In the genomic region with DNA sequence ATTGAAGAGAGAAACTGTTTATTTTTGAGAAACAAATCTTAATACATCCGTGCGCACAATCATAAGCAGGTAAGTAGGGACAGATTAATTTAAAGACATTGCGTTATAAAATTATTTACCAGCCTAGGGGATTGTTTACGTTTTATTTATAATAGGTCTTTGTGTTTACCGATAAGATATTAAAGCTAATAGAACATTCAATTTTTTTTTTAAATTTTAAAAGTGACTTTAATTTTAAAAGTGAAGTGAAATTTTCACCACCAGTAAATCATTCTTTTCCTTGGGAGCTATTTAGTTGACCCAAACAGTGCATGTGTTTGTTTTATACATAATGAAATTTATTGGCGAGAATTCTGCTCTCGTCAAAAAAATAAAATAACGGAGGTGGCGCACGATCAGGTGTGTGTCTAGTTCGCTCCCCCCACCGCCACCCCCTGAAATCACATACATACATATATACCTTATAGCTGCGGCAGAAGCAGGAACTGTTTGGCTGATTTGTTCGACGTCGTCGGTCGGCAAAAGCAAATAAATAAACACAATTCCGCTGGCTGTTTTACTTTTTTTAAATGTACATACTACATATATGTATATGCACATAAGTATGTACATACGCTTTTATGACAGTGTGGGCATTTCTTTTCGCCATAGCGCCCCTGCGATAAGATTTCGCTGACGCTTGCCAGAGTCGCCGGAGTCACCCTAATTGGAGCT, we compare ENCODE assay signal across 1 fruit fly cellular context.
TF ChIP-seq lines count a peak whose summit lies in the region.

No protein-coding gene starts in this region.

TF ChIP-seq in whole organism, embryonic, 481 proteins besides CTCF, POLR2A, EP300 and RAD21 (continued from another document and continues in another):
- TF ChIP-seq sqz (GFP tag; optimal IDR thresholded peaks at IDR 0.05; lab: Kevin White, UChicago) (peak; percentile 27), H2.0 (GFP tag; IDR thresholded peaks at IDR 0.05; lab: Robert Waterston, UW) (no peak; the same call in 1 of the 2 replicates), lab (GFP tag; optimal IDR thresholded peaks at IDR 0.05; lab: Kevin White, UChicago) (peak; percentile 68), CG3163 (GFP tag; optimal IDR thresholded peaks at IDR 0.05; lab: Kevin White, UChicago) (no peak), nerfin-2 (GFP tag; IDR thresholded peaks at IDR 0.05; lab: Robert Waterston, UW; ENCODE audit: partially characterized antibody) (no peak), Mad (GFP tag; optimal IDR thresholded peaks at IDR 0.05; lab: Kevin White, UChicago) (no peak), CG2202 (tag; optimal IDR thresholded peaks at IDR 0.05; lab: Kevin White, UChicago) (no peak), Dip3 (GFP tag; optimal IDR thresholded peaks at IDR 0.05; lab: Kevin White, UChicago) (peak; percentile 26), sob (GFP tag; IDR thresholded peaks at IDR 0.05; lab: Robert Waterston, UW) (no peak), sima (GFP tag; optimal IDR thresholded peaks at IDR 0.05; lab: Kevin White, UChicago) (no peak), chif (GFP tag; optimal IDR thresholded peaks at IDR 0.05; lab: Kevin White, UChicago) (no peak), sim (GFP tag; IDR thresholded peaks at IDR 0.05; lab: Robert Waterston, UW) (no peak), Chrac-16 (GFP tag; optimal IDR thresholded peaks at IDR 0.05; lab: Kevin White, UChicago) (no peak), CG33557 (GFP tag; optimal IDR thresholded peaks at IDR 0.05; lab: Kevin White, UChicago) (no peak), CG13894 (tag; optimal IDR thresholded peaks at IDR 0.05; lab: Kevin White, UChicago) (peak; percentile 27), Myb (GFP tag; optimal IDR thresholded peaks at IDR 0.05; lab: Kevin White, UChicago) (no peak), CG7987 (GFP tag; optimal IDR thresholded peaks at IDR 0.05; lab: Kevin White, UChicago) (no peak), croc (GFP tag; conservative IDR thresholded peaks at IDR 0.05; lab: Robert Waterston, UW) (0 out of 3 replicates have a peak, but pooled peaks have one; percentile 15), CG12155 (GFP tag; optimal IDR thresholded peaks at IDR 0.05; lab: Kevin White, UChicago) (peak; percentile 45), CG10147 (GFP tag; optimal IDR thresholded peaks at IDR 0.05; lab: Kevin White, UChicago) (peak; percentile 26), danr (GFP tag; IDR thresholded peaks at IDR 0.05; lab: Robert Waterston, UW) (no peak), tin (GFP tag; optimal IDR thresholded peaks at IDR 0.05; lab: Kevin White, UChicago) (no peak), Dref (GFP tag; IDR thresholded peaks at IDR 0.05; lab: Robert Waterston, UW) (no peak), HmgZ (tag; optimal IDR thresholded peaks at IDR 0.05; lab: Kevin White, UChicago) (no peak), disco-r (GFP tag; optimal IDR thresholded peaks at IDR 0.05; lab: Kevin White, UChicago) (no peak), pzg (GFP tag; optimal IDR thresholded peaks at IDR 0.05; lab: Kevin White, UChicago) (no peak), eve (GFP tag; optimal IDR thresholded peaks at IDR 0.05; lab: Kevin White, UChicago) (peak in 1 of 2 experiments; percentile 58), Elba2 (GFP tag; optimal IDR thresholded peaks at IDR 0.05; lab: Kevin White, UChicago) (no peak), CG14860 (GFP tag; IDR thresholded peaks at IDR 0.05; lab: Robert Waterston, UW; ENCODE audit: partially characterized antibody) (no peak), CG12659 (GFP tag; optimal IDR thresholded peaks at IDR 0.05; lab: Kevin White, UChicago) (peak; percentile 67), B-H1 (GFP tag; IDR thresholded peaks at IDR 0.05; lab: Robert Waterston, UW) (no peak), vvl (GFP tag; IDR thresholded peaks at IDR 0.05; lab: Robert Waterston, UW) (no peak), CG2116 (GFP tag; optimal IDR thresholded peaks at IDR 0.05; lab: Kevin White, UChicago) (peak; percentile 23), Hand (GFP tag; optimal IDR thresholded peaks at IDR 0.05; lab: Kevin White, UChicago) (peak; percentile 32), Meics (GFP tag; optimal IDR thresholded peaks at IDR 0.05; lab: Kevin White, UChicago) (peak; percentile 66), Med (GFP tag; lab: Kevin White, UChicago) (peak; percentile 83), lbe (GFP tag; optimal IDR thresholded peaks at IDR 0.05; lab: Kevin White, UChicago) (no peak), pros (GFP tag; optimal IDR thresholded peaks at IDR 0.05; lab: Kevin White, UChicago) (no peak), CG10543 (GFP tag; optimal IDR thresholded peaks at IDR 0.05; lab: Kevin White, UChicago) (peak; percentile 72), kni (GFP tag; optimal IDR thresholded peaks at IDR 0.05; lab: Kevin White, UChicago) (no peak), tll (GFP tag; optimal IDR thresholded peaks at IDR 0.05; lab: Kevin White, UChicago) (no peak), CG6791 (GFP tag; IDR thresholded peaks at IDR 0.05; lab: Robert Waterston, UW; ENCODE audit: partially characterized antibody) (no peak), Ravus (GFP tag; IDR thresholded peaks at IDR 0.05; lab: Robert Waterston, UW) (no peak; the same call in 1 of the 2 replicates), zfh1 (GFP tag; IDR thresholded peaks at IDR 0.05; lab: Robert Waterston, UW) (no peak), HLH4C (GFP tag; IDR thresholded peaks at IDR 0.05; lab: Robert Waterston, UW; ENCODE audit: partially characterized antibody) (no peak), CG18262 (tag; optimal IDR thresholded peaks at IDR 0.05; lab: Kevin White, UChicago) (peak; percentile 48), otp (GFP tag; IDR thresholded peaks at IDR 0.05; lab: Robert Waterston, UW) (no peak), hkb (optimal IDR thresholded peaks at IDR 0.05; lab: Kevin White, UChicago) (no peak), hkb (GFP tag; IDR thresholded peaks at IDR 0.05; lab: Robert Waterston, UW) (no peak), HmgD (GFP tag; optimal IDR thresholded peaks at IDR 0.05; lab: Kevin White, UChicago) (no peak), scrt (GFP tag; optimal IDR thresholded peaks at IDR 0.05; lab: Kevin White, UChicago) (peak; percentile 35), gsb (GFP tag; IDR thresholded peaks at IDR 0.05; lab: Robert Waterston, UW) (no peak), ftz-f1 (GFP tag; optimal IDR thresholded peaks at IDR 0.05; lab: Kevin White, UChicago) (no peak), gfzf (GFP tag; optimal IDR thresholded peaks at IDR 0.05; lab: Kevin White, UChicago) (no peak), Vsx1 (GFP tag; optimal IDR thresholded peaks at IDR 0.05; lab: Kevin White, UChicago) (no peak), ems (GFP tag; optimal IDR thresholded peaks at IDR 0.05; lab: Kevin White, UChicago) (no peak), zf30C (GFP tag; optimal IDR thresholded peaks at IDR 0.05; lab: Kevin White, UChicago) (no peak), phol (tag; optimal IDR thresholded peaks at IDR 0.05; lab: Kevin White, UChicago) (peak; percentile 54), CG2120 (GFP tag; optimal IDR thresholded peaks at IDR 0.05; lab: Kevin White, UChicago) (peak; percentile 79), CG8478 (optimal IDR thresholded peaks at IDR 0.05; lab: Kevin White, UChicago) (no peak), tio (GFP tag; optimal IDR thresholded peaks at IDR 0.05; lab: Kevin White, UChicago) (peak; percentile 50), pum (GFP tag; optimal IDR thresholded peaks at IDR 0.05; lab: Kevin White, UChicago) (no peak), CG18764 (GFP tag; optimal IDR thresholded peaks at IDR 0.05; lab: Kevin White, UChicago) (no peak), br (optimal IDR thresholded peaks at IDR 0.05; lab: Kevin White, UChicago) (no peak), tup (GFP tag; optimal IDR thresholded peaks at IDR 0.05; lab: Kevin White, UChicago) (no peak), CG12391 (tag; optimal IDR thresholded peaks at IDR 0.05; lab: Kevin White, UChicago) (peak; percentile 67), Atf6 (GFP tag; IDR thresholded peaks at IDR 0.05; lab: Robert Waterston, UW) (no peak; the same call in 1 of the 2 replicates), CG6654 (GFP tag; optimal IDR thresholded peaks at IDR 0.05; lab: Kevin White, UChicago) (no peak), Ptx1 (GFP tag; IDR thresholded peaks at IDR 0.05; lab: Robert Waterston, UW) (peak; percentile 54; the same call in 1 of the 2 replicates), CG7963 (GFP tag; IDR thresholded peaks at IDR 0.05; lab: Robert Waterston, UW; ENCODE audit: partially characterized antibody) (no peak), luna (GFP tag; optimal IDR thresholded peaks at IDR 0.05; lab: Kevin White, UChicago) (no peak), Antp (GFP tag; optimal IDR thresholded peaks at IDR 0.05; lab: Kevin White, UChicago) (no peak), emc (GFP tag; optimal IDR thresholded peaks at IDR 0.05; lab: Kevin White, UChicago) (no peak), CG2712 (tag; optimal IDR thresholded peaks at IDR 0.05; lab: Kevin White, UChicago) (peak; percentile 53), CG3726 (GFP tag; IDR thresholded peaks at IDR 0.05; lab: Robert Waterston, UW) (no peak), unpg (GFP tag; optimal IDR thresholded peaks at IDR 0.05; lab: Kevin White, UChicago) (peak; percentile 57), CG16815 (GFP tag; optimal IDR thresholded peaks at IDR 0.05; lab: Kevin White, UChicago) (no peak), CG15073 (GFP tag; optimal IDR thresholded peaks at IDR 0.05; lab: Kevin White, UChicago) (no peak), CG9932 (GFP tag; IDR thresholded peaks at IDR 0.05; lab: Robert Waterston, UW) (peak; percentile 62), CG13287 (GFP tag; IDR thresholded peaks at IDR 0.05; lab: Robert Waterston, UW; ENCODE audit: partially characterized antibody) (no peak), CG10321 (GFP tag; IDR thresholded peaks at IDR 0.05; lab: Robert Waterston, UW) (no peak), Nf-YC (tag; optimal IDR thresholded peaks at IDR 0.05; lab: Kevin White, UChicago) (peak; percentile 22), CkIIα-i1 (GFP tag; IDR thresholded peaks at IDR 0.05; lab: Robert Waterston, UW) (no peak), CG8944 (GFP tag; optimal IDR thresholded peaks at IDR 0.05; lab: Kevin White, UChicago) (no peak), CHES-1-like (GFP tag; optimal IDR thresholded peaks at IDR 0.05; lab: Kevin White, UChicago) (no peak), ranshi (GFP tag; IDR thresholded peaks at IDR 0.05; lab: Robert Waterston, UW) (no peak), da (GFP tag; optimal IDR thresholded peaks at IDR 0.05; lab: Kevin White, UChicago) (no peak), CG13624 (GFP tag; optimal IDR thresholded peaks at IDR 0.05; lab: Kevin White, UChicago) (peak; percentile 15), HLH54F (GFP tag; optimal IDR thresholded peaks at IDR 0.05; lab: Kevin White, UChicago) (no peak), CG15479 (GFP tag; optimal IDR thresholded peaks at IDR 0.05; lab: Kevin White, UChicago) (no peak), Sox102F (GFP tag; optimal IDR thresholded peaks at IDR 0.05; lab: Kevin White, UChicago) (peak; percentile 50), Sry-β (GFP tag; optimal IDR thresholded peaks at IDR 0.05; lab: Kevin White, UChicago) (no peak), trem (tag; optimal IDR thresholded peaks at IDR 0.05; lab: Kevin White, UChicago) (no peak), CG8290 (GFP tag; optimal IDR thresholded peaks at IDR 0.05; lab: Kevin White, UChicago) (no peak), CG8290 (tag; optimal IDR thresholded peaks at IDR 0.05; lab: Kevin White, UChicago) (peak in 1 of 2 experiments; percentile 18), Doc3 (GFP tag; IDR thresholded peaks at IDR 0.05; lab: Robert Waterston, UW; ENCODE audit: partially characterized antibody) (no peak), CG15601 (tag; optimal IDR thresholded peaks at IDR 0.05; lab: Kevin White, UChicago) (peak; percentile 2), CG8765 (GFP tag; IDR thresholded peaks at IDR 0.05; lab: Robert Waterston, UW) (no peak), cas (GFP tag; IDR thresholded peaks at IDR 0.05; lab: Robert Waterston, UW) (no peak), gro (GFP tag; optimal IDR thresholded peaks at IDR 0.05; lab: Kevin White, UChicago) (no peak), bbx (GFP tag; IDR thresholded peaks at IDR 0.05; lab: Robert Waterston, UW; ENCODE audit: partially characterized antibody) (no peak), fu2 (GFP tag; optimal IDR thresholded peaks at IDR 0.05; lab: Kevin White, UChicago) (peak; percentile 27), B-H2 (GFP tag; optimal IDR thresholded peaks at IDR 0.05; lab: Kevin White, UChicago) (peak; percentile 8), bab2 (GFP tag; optimal IDR thresholded peaks at IDR 0.05; lab: Kevin White, UChicago) (peak; percentile 34), H15 (GFP tag; IDR thresholded peaks at IDR 0.05; lab: Robert Waterston, UW) (no peak), jing (GFP tag; optimal IDR thresholded peaks at IDR 0.05; lab: Kevin White, UChicago) (no peak), Doc2 (GFP tag; IDR thresholded peaks at IDR 0.05; lab: Robert Waterston, UW) (no peak), Stat92E (GFP tag; optimal IDR thresholded peaks at IDR 0.05; lab: Kevin White, UChicago) (no peak), Lhr (GFP tag; optimal IDR thresholded peaks at IDR 0.05; lab: Kevin White, UChicago) (no peak), CG3407 (GFP tag; optimal IDR thresholded peaks at IDR 0.05; lab: Kevin White, UChicago) (no peak), cato (GFP tag; optimal IDR thresholded peaks at IDR 0.05; lab: Kevin White, UChicago; ENCODE audit: borderline replicate concordance) (no peak), wor (GFP tag; IDR thresholded peaks at IDR 0.05; lab: Robert Waterston, UW) (0 out of 2 replicates have a peak, but pooled peaks have one; percentile 28), kay (GFP tag; optimal IDR thresholded peaks at IDR 0.05; lab: Kevin White, UChicago) (no peak), Gug (GFP tag; IDR thresholded peaks at IDR 0.05; lab: Robert Waterston, UW) (no peak), run (tag; optimal IDR thresholded peaks at IDR 0.05; lab: Kevin White, UChicago) (no peak), Bgb (GFP tag; IDR thresholded peaks at IDR 0.05; lab: Robert Waterston, UW; ENCODE audit: partially characterized antibody) (no peak), CG15514 (GFP tag; optimal IDR thresholded peaks at IDR 0.05; lab: Kevin White, UChicago) (peak; percentile 49), CG10979 (tag; optimal IDR thresholded peaks at IDR 0.05; lab: Kevin White, UChicago) (no peak), onecut (GFP tag; IDR thresholded peaks at IDR 0.05; lab: Robert Waterston, UW) (no peak), CG14014 (GFP tag; IDR thresholded peaks at IDR 0.05; lab: Robert Waterston, UW) (no peak), twi (tag; optimal IDR thresholded peaks at IDR 0.05; lab: Kevin White, UChicago) (no peak), btn (GFP tag; optimal IDR thresholded peaks at IDR 0.05; lab: Kevin White, UChicago) (no peak), CG8089 (GFP tag; optimal IDR thresholded peaks at IDR 0.05; lab: Kevin White, UChicago) (no peak), dysf (GFP tag; IDR thresholded peaks at IDR 0.05; lab: Robert Waterston, UW) (peak; percentile 64; the same call in 1 of the 3 replicates), crp (GFP tag; optimal IDR thresholded peaks at IDR 0.05; lab: Kevin White, UChicago) (no peak), CG18619 (GFP tag; optimal IDR thresholded peaks at IDR 0.05; lab: Kevin White, UChicago) (peak; percentile 53), trh (GFP tag; optimal IDR thresholded peaks at IDR 0.05; lab: Kevin White, UChicago) (no peak)
